Fruit fly (Drosophila melanogaster): ENCODE data around the gene Cpr64Aa.
A peak's percentile ranks its signal among the peaks of the same experiment; 100 is the strongest.

Cpr64Aa gene

dm6 chr3L:4209731-4210130, 753 bp upstream of the Cpr64Aa start (continued):
- TF ChIP-seq Lim3 (GFP tag; IDR thresholded peaks at IDR 0.05) (no peak), H15 (GFP tag; IDR thresholded peaks at IDR 0.05) (no peak), Awh (GFP tag; IDR thresholded peaks at IDR 0.05) (no peak), knrl (GFP tag; IDR thresholded peaks at IDR 0.05; ENCODE audit: partially characterized antibody) (no peak), CG12769 (tag; optimal IDR thresholded peaks at IDR 0.05) (no peak), jumu (GFP tag; optimal IDR thresholded peaks at IDR 0.05) (no peak), sens (GFP tag) (peak; percentile 82), jing (GFP tag; optimal IDR thresholded peaks at IDR 0.05) (no peak), CG6813 (GFP tag; optimal IDR thresholded peaks at IDR 0.05) (no peak), lmd (GFP tag; IDR thresholded peaks at IDR 0.05) (no peak), CG8924 (tag; optimal IDR thresholded peaks at IDR 0.05) (no peak), ci (GFP tag; IDR thresholded peaks at IDR 0.05) (no peak), CG16779 (GFP tag; IDR thresholded peaks at IDR 0.05) (no peak), CG14965 (GFP tag; optimal IDR thresholded peaks at IDR 0.05; ENCODE audit: borderline replicate concordance) (no peak), nerfin-1 (tag; optimal IDR thresholded peaks at IDR 0.05) (no peak), dmrt99B (tag; optimal IDR thresholded peaks at IDR 0.05) (peak; percentile 48), C15 (GFP tag; IDR thresholded peaks at IDR 0.05) (no peak), CG12744 (GFP tag; optimal IDR thresholded peaks at IDR 0.05) (no peak), ERR (GFP tag; optimal IDR thresholded peaks at IDR 0.05) (no peak), ken (GFP tag; IDR thresholded peaks at IDR 0.05) (no peak), Dll (GFP tag; IDR thresholded peaks at IDR 0.05; ENCODE audit: partially characterized antibody) (no peak), CG4404 (GFP tag; IDR thresholded peaks at IDR 0.05) (0 out of 2 replicates have a peak, but pooled peaks have one; percentile 18), Asciz (GFP tag; optimal IDR thresholded peaks at IDR 0.05) (no peak), dmrt11E (tag; optimal IDR thresholded peaks at IDR 0.05) (no peak), otp (GFP tag; IDR thresholded peaks at IDR 0.05) (no peak), Ada2b (GFP tag; IDR thresholded peaks at IDR 0.05) (no peak), ase (GFP tag; IDR thresholded peaks at IDR 0.05) (peak; percentile 49; the same call in 1 of the 3 replicates), unc-4 (GFP tag; IDR thresholded peaks at IDR 0.05; ENCODE audit: partially characterized antibody) (no peak), dimm (GFP tag; IDR thresholded peaks at IDR 0.05) (no peak), CG30431 (GFP tag; optimal IDR thresholded peaks at IDR 0.05) (no peak), CG6254 (GFP tag; optimal IDR thresholded peaks at IDR 0.05) (no peak), gem (tag; optimal IDR thresholded peaks at IDR 0.05) (no peak), HLHmδ (GFP tag; optimal IDR thresholded peaks at IDR 0.05) (no peak), CG17385 (GFP tag; optimal IDR thresholded peaks at IDR 0.05) (no peak), Atf6 (GFP tag; IDR thresholded peaks at IDR 0.05) (no peak), zen (tag; optimal IDR thresholded peaks at IDR 0.05) (peak; percentile 60), Rx (GFP tag; IDR thresholded peaks at IDR 0.05) (0 out of 2 replicates have a peak, but pooled peaks have one; percentile 35), HmgZ (tag; optimal IDR thresholded peaks at IDR 0.05) (no peak), Aef1 (GFP tag; IDR thresholded peaks at IDR 0.05) (no peak), CG9215 (GFP tag; IDR thresholded peaks at IDR 0.05) (no peak), CG6854 (GFP tag; optimal IDR thresholded peaks at IDR 0.05) (no peak), dysf (GFP tag; IDR thresholded peaks at IDR 0.05) (0 out of 3 replicates have a peak, but pooled peaks have one; percentile 26), fd102C (GFP tag; optimal IDR thresholded peaks at IDR 0.05) (no peak), sima (GFP tag; optimal IDR thresholded peaks at IDR 0.05) (no peak), CG12299 (tag; optimal IDR thresholded peaks at IDR 0.05) (no peak), CG11085 (GFP tag; IDR thresholded peaks at IDR 0.05) (no peak), CG11247 (GFP tag; IDR thresholded peaks at IDR 0.05) (no peak), Fer3 (tag; optimal IDR thresholded peaks at IDR 0.05) (no peak), CG4854 (GFP tag; optimal IDR thresholded peaks at IDR 0.05) (no peak), psq (GFP tag; optimal IDR thresholded peaks at IDR 0.05) (no peak), CG17568 (GFP tag; optimal IDR thresholded peaks at IDR 0.05) (no peak), Xbp1 (GFP tag; optimal IDR thresholded peaks at IDR 0.05) (no peak)

All from whole organism, embryonic.